Fruit fly (Drosophila melanogaster) whole organism, embryonic: ENCODE data around the gene Lcp65Ae.

Experiments used
- Ada2b ChIP-seq: fragments of 200-800 bp; sonication (Bioruptor generic); IDR thresholded peaks from 2 replicates; pipeline ENCODE4 v1.3.6; 2022; ENCODE audit warnings: missing biosample characterization, missing genetic modification characterization
- Blimp-1 ChIP-seq: fragments of 200-800 bp; sonication (Bioruptor generic); optimal IDR thresholded peaks from 3 replicates; lab custom pipeline; 2018; ENCODE audit warnings: missing biosample characterization, missing genetic modification characterization, mild to moderate bottlenecking, moderate library complexity, missing genetic modification reagents
- CG10979 ChIP-seq: fragments of 200-800 bp; sonication (Bioruptor generic); optimal IDR thresholded peaks from 2 replicates; lab custom pipeline; 2018; ENCODE audit warnings: missing biosample characterization, mild to moderate bottlenecking, missing genetic modification characterization, moderate library complexity
- CG12744 ChIP-seq: fragments of 200-800 bp; sonication (Bioruptor generic); optimal IDR thresholded peaks from 2 replicates; lab custom pipeline; 2016; ENCODE audit warnings: missing biosample characterization, missing genetic modification characterization
- CG13123 ChIP-seq: fragments of 200-800 bp; sonication (Bioruptor generic); optimal IDR thresholded peaks from 2 replicates; lab custom pipeline; 2016; ENCODE audit warnings: missing biosample characterization, missing genetic modification characterization
- CG13296 ChIP-seq: fragments of 200-800 bp; sonication (Bioruptor generic); optimal IDR thresholded peaks from 3 replicates; lab custom pipeline; 2018; ENCODE audit warnings: missing biosample characterization, mild to moderate bottlenecking, missing genetic modification characterization
- CG13424 ChIP-seq: fragments of 200-800 bp; sonication (Bioruptor generic); optimal IDR thresholded peaks from 2 replicates; lab custom pipeline; 2019; ENCODE audit warnings: missing biosample characterization, mild to moderate bottlenecking, missing genetic modification characterization, moderate library complexity
- CG14710 ChIP-seq: fragments of 200-800 bp; sonication (Bioruptor generic); optimal IDR thresholded peaks from 3 replicates; lab custom pipeline; 2019; ENCODE audit warnings: missing biosample characterization, mild to moderate bottlenecking, missing genetic modification characterization, moderate library complexity
- CG15514 ChIP-seq: fragments of 200-800 bp; sonication (Bioruptor generic); optimal IDR thresholded peaks from 3 replicates; lab custom pipeline; 2017; ENCODE audit warnings: missing biosample characterization, missing genetic modification characterization, mild to moderate bottlenecking, moderate library complexity, missing genetic modification reagents
- CG15696 ChIP-seq: fragments of 200-800 bp; sonication (Bioruptor generic); optimal IDR thresholded peaks from 2 replicates; lab custom pipeline; 2019; ENCODE audit warnings: missing biosample characterization, mild to moderate bottlenecking, missing genetic modification characterization, moderate library complexity
- CG17359 ChIP-seq: fragments of 200-800 bp; sonication (Bioruptor generic); optimal IDR thresholded peaks from 3 replicates; lab custom pipeline; 2018; ENCODE audit warnings: missing biosample characterization, mild to moderate bottlenecking, missing genetic modification characterization, moderate library complexity
- CG17361 ChIP-seq: fragments of 200-800 bp; sonication (Bioruptor generic); IDR thresholded peaks from 3 replicates; pipeline ENCODE4 v1.3.6; 2022; ENCODE audit warnings: missing biosample characterization, missing genetic modification characterization
- CG32772 ChIP-seq: fragments of 200-800 bp; sonication (Bioruptor generic); IDR thresholded peaks from 2 replicates; pipeline ENCODE4 v1.3.6; 2022; ENCODE audit warnings: missing biosample characterization, missing genetic modification characterization
- CG3995 ChIP-seq: fragments of 200-800 bp; sonication (Bioruptor generic); optimal IDR thresholded peaks from 3 replicates; lab custom pipeline; 2016; ENCODE audit warnings: missing biosample characterization, missing genetic modification characterization
- CG42726 ChIP-seq: fragments of 200-800 bp; sonication (Bioruptor generic); IDR thresholded peaks from 2 replicates; pipeline ENCODE4 v1.3.6; 2022; ENCODE audit warnings: missing biosample characterization, missing genetic modification characterization; ENCODE audit not compliant: partially characterized antibody
- CG43689 ChIP-seq: fragments of 200-800 bp; sonication (Bioruptor generic); IDR thresholded peaks from 2 replicates; pipeline ENCODE4 v1.3.6; 2022; ENCODE audit warnings: missing biosample characterization, missing genetic modification characterization
- CG6813 ChIP-seq: fragments of 200-800 bp; sonication (Bioruptor generic); optimal IDR thresholded peaks from 2 replicates; lab custom pipeline; 2017; ENCODE audit warnings: missing biosample characterization, missing genetic modification characterization, mild to moderate bottlenecking, moderate library complexity, missing genetic modification reagents
- CG7928 ChIP-seq: fragments of 200-800 bp; sonication (Bioruptor generic); optimal IDR thresholded peaks from 2 replicates; lab custom pipeline; 2017; ENCODE audit warnings: missing biosample characterization, mild to moderate bottlenecking, missing genetic modification characterization
- CG8388 ChIP-seq: fragments of 200-800 bp; sonication (Bioruptor generic); optimal IDR thresholded peaks from 2 replicates; lab custom pipeline; 2019; ENCODE audit warnings: missing biosample characterization, mild to moderate bottlenecking, missing genetic modification characterization, moderate library complexity
- CG8765 ChIP-seq: fragments of 200-800 bp; sonication (Bioruptor generic); IDR thresholded peaks from 2 replicates; pipeline ENCODE4 v1.3.6; 2022; ENCODE audit warnings: missing biosample characterization, missing genetic modification characterization
- CG8924 ChIP-seq: fragments of 200-800 bp; optimal IDR thresholded peaks from 3 replicates; lab custom pipeline; 2019; ENCODE audit warnings: missing biosample characterization, mild to moderate bottlenecking, missing genetic modification characterization, moderate library complexity
- CG9727 ChIP-seq: fragments of 200-800 bp; sonication (Bioruptor generic); optimal IDR thresholded peaks from 3 replicates; lab custom pipeline; 2017; ENCODE audit warnings: missing biosample characterization, mild to moderate bottlenecking, missing genetic modification characterization
- D ChIP-seq, 2 experiments: fragments of 200-800 bp in 1 of 2; fragments of >200 bp in 1 of 2; sonication (Bioruptor generic) in 1 of 2; optimal IDR thresholded peaks; 2 replicates in 1 of 2; 3 replicates in 1 of 2; lab custom pipeline; 2017; ENCODE audit warnings: mild to moderate bottlenecking in 1 of 2, missing biosample characterization in 1 of 2, missing genetic modification characterization in 1 of 2, missing genetic modification reagents in 1 of 2
- D19A ChIP-seq: fragments of 200-800 bp; optimal IDR thresholded peaks from 3 replicates; lab custom pipeline; 2019; ENCODE audit warnings: missing biosample characterization, mild to moderate bottlenecking, missing genetic modification characterization, moderate library complexity
- Deaf1 ChIP-seq: fragments of 200-800 bp; optimal IDR thresholded peaks from 3 replicates; lab custom pipeline; 2019; ENCODE audit warnings: missing biosample characterization, mild to moderate bottlenecking, missing genetic modification characterization, moderate library complexity
- Dfd ChIP-seq, 2 experiments: fragments of >200 bp; optimal IDR thresholded peaks; 2 replicates each; lab custom pipeline; 2017; ENCODE audit warnings: missing biosample characterization in 2 of 2, missing genetic modification characterization in 2 of 2
- Doc2 ChIP-seq: fragments of 200-800 bp; sonication (Bioruptor generic); IDR thresholded peaks from 2 replicates; pipeline ENCODE4 v1.3.6; 2022; ENCODE audit warnings: missing biosample characterization, missing genetic modification characterization
- Doc3 ChIP-seq: fragments of 200-800 bp; sonication (Bioruptor generic); IDR thresholded peaks from 3 replicates; pipeline ENCODE4 v1.3.6; 2022; ENCODE audit warnings: missing biosample characterization, missing genetic modification characterization; ENCODE audit not compliant: partially characterized antibody
- Dref ChIP-seq: fragments of 200-800 bp; sonication (Bioruptor generic); IDR thresholded peaks from 2 replicates; pipeline ENCODE4 v1.3.6; 2022; ENCODE audit warnings: missing biosample characterization, missing genetic modification characterization
- Ets65A ChIP-seq: fragments of 200-800 bp; sonication (Bioruptor generic); peaks from one replicate; lab custom pipeline; 2016; ENCODE audit warnings: missing biosample characterization, missing genetic modification characterization
- Fer1 ChIP-seq: fragments of 200-800 bp; sonication (Bioruptor generic); optimal IDR thresholded peaks from 2 replicates; lab custom pipeline; 2017; ENCODE audit warnings: missing biosample characterization, mild to moderate bottlenecking, missing genetic modification characterization
- Mad ChIP-seq: fragments of 200-800 bp; sonication (Bioruptor generic); optimal IDR thresholded peaks from 2 replicates; lab custom pipeline; 2016; ENCODE audit warnings: missing biosample characterization, missing genetic modification characterization
- Nf-YC ChIP-seq: fragments of 200-800 bp; optimal IDR thresholded peaks from 3 replicates; lab custom pipeline; 2019; ENCODE audit warnings: missing biosample characterization, mild to moderate bottlenecking, missing genetic modification characterization, moderate library complexity
- Rfx ChIP-seq: fragments of 200-800 bp; sonication (Bioruptor generic); IDR thresholded peaks from 2 replicates; pipeline ENCODE4 v1.3.6; 2022; ENCODE audit warnings: missing biosample characterization, missing genetic modification characterization
- Scr ChIP-seq: fragments of 200-800 bp; sonication (Bioruptor generic); IDR thresholded peaks from 2 replicates; pipeline ENCODE4 v1.3.6; 2022; ENCODE audit warnings: missing biosample characterization, missing genetic modification characterization; ENCODE audit not compliant: partially characterized antibody
- Ssrp ChIP-seq: fragments of 200-800 bp; sonication (Bioruptor generic); optimal IDR thresholded peaks from 2 replicates; lab custom pipeline; 2018; ENCODE audit warnings: missing biosample characterization, mild to moderate bottlenecking, missing genetic modification characterization, moderate library complexity
- ac ChIP-seq: fragments of 200-800 bp; sonication (Bioruptor generic); optimal IDR thresholded peaks from 3 replicates; lab custom pipeline; 2017; ENCODE audit warnings: missing biosample characterization, mild to moderate bottlenecking, missing genetic modification characterization
- ara ChIP-seq: fragments of 200-800 bp; sonication (Bioruptor generic); IDR thresholded peaks from 2 replicates; pipeline ENCODE4 v1.3.6; 2022; ENCODE audit warnings: missing biosample characterization, missing genetic modification characterization
- chm ChIP-seq: fragments of 200-800 bp; sonication (Bioruptor generic); IDR thresholded peaks from 2 replicates; pipeline ENCODE4 v1.3.6; 2022; ENCODE audit warnings: missing biosample characterization, missing genetic modification characterization
- dmrt11E ChIP-seq: fragments of 200-800 bp; sonication (Bioruptor generic); optimal IDR thresholded peaks from 3 replicates; lab custom pipeline; 2018; ENCODE audit warnings: missing biosample characterization, mild to moderate bottlenecking, missing genetic modification characterization, moderate library complexity
- fu2 ChIP-seq: fragments of 200-800 bp; sonication (Bioruptor generic); optimal IDR thresholded peaks from 2 replicates; lab custom pipeline; 2016; ENCODE audit warnings: missing biosample characterization, missing genetic modification characterization
- gem ChIP-seq: fragments of 200-800 bp; sonication (Bioruptor generic); optimal IDR thresholded peaks from 2 replicates; lab custom pipeline; 2019; ENCODE audit warnings: missing biosample characterization, mild to moderate bottlenecking, missing genetic modification characterization, moderate library complexity
- h ChIP-seq: fragments of >200 bp; optimal IDR thresholded peaks from 2 replicates; lab custom pipeline; 2017
- hb ChIP-seq: fragments of 200-800 bp; sonication (Bioruptor generic); IDR thresholded peaks from 3 replicates; pipeline ENCODE4 v1.3.6; 2022; ENCODE audit warnings: missing biosample characterization, missing genetic modification characterization; ENCODE audit not compliant: partially characterized antibody
- kah ChIP-seq: fragments of 200-800 bp; sonication (Bioruptor generic); optimal IDR thresholded peaks from 2 replicates; lab custom pipeline; 2018; ENCODE audit warnings: missing biosample characterization, mild to moderate bottlenecking, missing genetic modification characterization
- mam ChIP-seq: fragments of 200-800 bp; sonication (Bioruptor generic); optimal IDR thresholded peaks from 3 replicates; lab custom pipeline; 2016; ENCODE audit warnings: missing biosample characterization, missing genetic modification characterization
- org-1 ChIP-seq: fragments of 200-800 bp; sonication (Bioruptor generic); optimal IDR thresholded peaks from 2 replicates; lab custom pipeline; 2017; ENCODE audit warnings: missing biosample characterization, missing genetic modification characterization
- peb ChIP-seq: fragments of 200-800 bp; sonication (Bioruptor generic); IDR thresholded peaks from 2 replicates; pipeline ENCODE4 v1.3.6; 2022; ENCODE audit warnings: missing biosample characterization, missing genetic modification characterization
- phol ChIP-seq: fragments of 200-800 bp; sonication (Bioruptor generic); optimal IDR thresholded peaks from 3 replicates; lab custom pipeline; 2018; ENCODE audit warnings: missing biosample characterization, mild to moderate bottlenecking, missing genetic modification characterization, moderate library complexity
- ranshi ChIP-seq: fragments of 200-800 bp; sonication (Bioruptor generic); IDR thresholded peaks from 2 replicates; pipeline ENCODE4 v1.3.6; 2022; ENCODE audit warnings: missing biosample characterization, missing genetic modification characterization
- unc-4 ChIP-seq: fragments of 200-800 bp; sonication (Bioruptor generic); IDR thresholded peaks from 2 replicates; pipeline ENCODE4 v1.3.6; 2022; ENCODE audit warnings: missing biosample characterization, missing genetic modification characterization; ENCODE audit not compliant: partially characterized antibody

Lcp65Ae gene

dm6 chr3L:6159863-6160262 lies 21.9 kb upstream of the Lcp65Ae start (continued):
- TF ChIP-seq Blimp-1 (peak; percentile 40), CG8388 (GFP tag; lab: Kevin White, UChicago) (peak; percentile 9), Dref (GFP tag; lab: Robert Waterston, UW) (no peak), Scr (GFP tag; lab: Robert Waterston, UW) (no peak), Dfd (GFP tag; optimal IDR thresholded peaks at IDR 0.05; lab: Kevin White, UChicago) (no peak), Deaf1 (peak; percentile 1), Ets65A (no peak), gem (tag; lab: Kevin White, UChicago) (peak; percentile 60), CG14710 (peak; percentile 58), org-1 (no peak), CG7928 (GFP tag; lab: Kevin White, UChicago) (no peak), chm (GFP tag; lab: Robert Waterston, UW) (no peak), ara (GFP tag; lab: Robert Waterston, UW) (no peak), Rfx (no peak), Ssrp (peak; percentile 33), ranshi (GFP tag; lab: Robert Waterston, UW) (no peak), CG17359 (tag; lab: Kevin White, UChicago) (peak; percentile 2), D (optimal IDR thresholded peaks at IDR 0.05; lab: Kevin White, UChicago) (no peak), D (GFP tag; optimal IDR thresholded peaks at IDR 0.05; lab: Kevin White, UChicago) (peak; percentile 0), CG42726 (GFP tag; lab: Robert Waterston, UW) (no peak), CG8924 (tag; lab: Kevin White, UChicago) (peak; percentile 35), unc-4 (GFP tag; lab: Robert Waterston, UW) (no peak), CG12744 (GFP tag; lab: Kevin White, UChicago) (no peak), ac (GFP tag; lab: Kevin White, UChicago) (no peak), CG13123 (GFP tag; lab: Kevin White, UChicago) (no peak), fu2 (no peak), CG15514 (GFP tag; lab: Kevin White, UChicago) (no peak), CG9727 (GFP tag; lab: Kevin White, UChicago) (peak; percentile 23), CG3995 (GFP tag; lab: Kevin White, UChicago) (no peak), CG8765 (GFP tag; lab: Robert Waterston, UW) (no peak), Nf-YC (tag; lab: Kevin White, UChicago) (no peak), CG32772 (GFP tag; lab: Robert Waterston, UW) (no peak), h (lab: Kevin White, UChicago) (no peak), CG15696 (tag; lab: Kevin White, UChicago) (peak; percentile 16), peb (GFP tag; lab: Robert Waterston, UW) (no peak), Doc2 (GFP tag; lab: Robert Waterston, UW) (no peak), D19A (peak; percentile 35), CG6813 (GFP tag; lab: Kevin White, UChicago) (no peak), phol (tag; lab: Kevin White, UChicago) (peak; percentile 39), CG13296 (GFP tag; lab: Kevin White, UChicago) (no peak), mam (GFP tag; lab: Kevin White, UChicago) (no peak), dmrt11E (tag; lab: Kevin White, UChicago) (peak; percentile 64), kah (GFP tag; lab: Kevin White, UChicago) (no peak), CG17361 (GFP tag; lab: Robert Waterston, UW) (peak; percentile 72; the same call in 2 of the 3 replicates), Ada2b (GFP tag; lab: Robert Waterston, UW) (no peak), Fer1 (GFP tag; lab: Kevin White, UChicago) (no peak), CG43689 (GFP tag; lab: Robert Waterston, UW) (no peak), Mad (GFP tag; lab: Kevin White, UChicago) (no peak), Doc3 (GFP tag; lab: Robert Waterston, UW) (no peak), CG10979 (tag; lab: Kevin White, UChicago) (peak; percentile 68), hb (GFP tag; lab: Robert Waterston, UW) (no peak), CG13424 (peak; percentile 12)
